Fruit fly (Drosophila melanogaster) whole organism, adult: ENCODE data around the gene Mekk1.

Experiments used
- CG12768 ChIP-seq: fragments of 200-800 bp; sonication (Bioruptor generic); optimal IDR thresholded peaks from 2 replicates; lab custom pipeline; 2017; ENCODE audit warnings: missing biosample characterization, missing genetic modification characterization, mild to moderate bottlenecking, moderate library complexity, missing genetic modification reagents
- CG1620 ChIP-seq: fragments of 200-800 bp; sonication (Bioruptor generic); optimal IDR thresholded peaks from 2 replicates; lab custom pipeline; 2016; ENCODE audit warnings: missing biosample characterization, missing genetic modification characterization
- Mnt ChIP-seq: fragments of 200-800 bp; sonication (Bioruptor generic); optimal IDR thresholded peaks from 2 replicates; lab custom pipeline; 2016; ENCODE audit warnings: missing biosample characterization, mild to moderate bottlenecking, missing genetic modification characterization
- cic ChIP-seq: fragments of 200-800 bp; sonication (Bioruptor generic); optimal IDR thresholded peaks from 2 replicates; lab custom pipeline; 2017; ENCODE audit warnings: missing biosample characterization, mild to moderate bottlenecking, missing genetic modification characterization, moderate library complexity
- kay ChIP-seq: fragments of 200-800 bp; sonication (Bioruptor generic); peaks from one replicate; lab custom pipeline; 2016; ENCODE audit warnings: missing biosample characterization, missing genetic modification characterization, borderline replicate concordance

- TF ChIP-seq Mnt (GFP tag; lab: Kevin White, UChicago): peak; percentile 55
- no peak for TF ChIP-seq cic
- TF ChIP-seq CG12768 (GFP tag; lab: Kevin White, UChicago): peak; percentile 53
- TF ChIP-seq kay (GFP tag; lab: Kevin White, UChicago): no peak
- peak; percentile 72 for TF ChIP-seq CG1620
These were observed 2.6 kb upstream of the Mekk1 start, which contains the start of the genes PGS1 and gwl for dm6 chr3R:18745961-18746468.
